Worm (Caenorhabditis elegans) whole organism, young adult: ENCODE measurements around the gene C14H10.2.

Source experiments
- B0261.1 ChIP-seq: sonication (generic microtip); optimal IDR thresholded peaks from 2 replicates; lab custom pipeline; 2016; ENCODE audit warnings: mild to moderate bottlenecking, missing genetic modification characterization, moderate library complexity, missing compliant biosample characterization
- C06A6.2 ChIP-seq: fragments of 200-800 bp; sonication (Bioruptor generic); conservative IDR thresholded peaks from 2 replicates; pipeline ENCODE4 v1.3.6; 2022; ENCODE audit warnings: missing genetic modification characterization, missing compliant biosample characterization
- C17E4.6 ChIP-seq: fragments of 200-800 bp; sonication (Bioruptor generic); IDR thresholded peaks from 2 replicates; pipeline ENCODE4 v1.3.6; 2022; ENCODE audit warnings: missing genetic modification reagents, missing genetic modification characterization, missing compliant biosample characterization
- D2030.7 ChIP-seq: fragments of 200-800 bp; sonication (Bioruptor generic); IDR thresholded peaks from 2 replicates; pipeline ENCODE4 v1.3.6; 2022; ENCODE audit warnings: missing genetic modification reagents, missing genetic modification characterization, missing compliant biosample characterization
- F10E7.11 ChIP-seq: sonication (generic microtip); optimal IDR thresholded peaks from 2 replicates; lab custom pipeline; 2017; ENCODE audit warnings: mild to moderate bottlenecking, missing genetic modification characterization, moderate library complexity, missing compliant biosample characterization
- F23B12.7 ChIP-seq: sonication (generic microtip); optimal IDR thresholded peaks from 2 replicates; lab custom pipeline; 2017; ENCODE audit warnings: missing genetic modification characterization, mild to moderate bottlenecking, missing compliant biosample characterization, antibody characterized with exemption, moderate library complexity; ENCODE audit not compliant: insufficient read depth
- F52B5.7 ChIP-seq: sonication (generic microtip); optimal IDR thresholded peaks from 2 replicates; lab custom pipeline; 2016; ENCODE audit warnings: mild to moderate bottlenecking, missing genetic modification characterization, missing compliant biosample characterization
- F55B11.4 ChIP-seq: sonication (generic microtip); optimal IDR thresholded peaks from 2 replicates; lab custom pipeline; 2016; ENCODE audit warnings: missing compliant biosample characterization, missing genetic modification characterization, borderline replicate concordance; ENCODE audit not compliant: insufficient read depth
- F57A8.1 ChIP-seq: fragments of 200-800 bp; sonication (Bioruptor generic); optimal IDR thresholded peaks from 2 replicates; lab custom pipeline; 2018; ENCODE audit warnings: mild to moderate bottlenecking, missing genetic modification characterization, moderate library complexity, missing compliant biosample characterization
- T07F8.4 ChIP-seq: sonication (generic microtip); optimal IDR thresholded peaks from 2 replicates; lab custom pipeline; 2016; ENCODE audit warnings: mild to moderate bottlenecking, missing genetic modification characterization, moderate library complexity, missing compliant biosample characterization
- T26A5.8 ChIP-seq: sonication (generic microtip); optimal IDR thresholded peaks from 2 replicates; lab custom pipeline; 2016; ENCODE audit warnings: missing genetic modification characterization, missing compliant biosample characterization
- Y95B8A.8 ChIP-seq: fragments of 200-800 bp; sonication (Bioruptor generic); IDR thresholded peaks from 2 replicates; pipeline ENCODE4 v1.3.6; 2022; ENCODE audit warnings: missing genetic modification reagents, missing genetic modification characterization, missing compliant biosample characterization
- atf-7 ChIP-seq: sonication (generic microtip); optimal IDR thresholded peaks from 2 replicates; lab custom pipeline; 2017; ENCODE audit warnings: mild to moderate bottlenecking, missing genetic modification characterization, missing compliant biosample characterization
- bed-1 ChIP-seq: fragments of 200-800 bp; sonication (Bioruptor generic); IDR thresholded peaks from 2 replicates; pipeline ENCODE4 v1.3.6; 2022; ENCODE audit warnings: missing genetic modification reagents, missing genetic modification characterization, missing compliant biosample characterization
- bed-2 ChIP-seq: fragments of 200-800 bp; sonication (Bioruptor generic); IDR thresholded peaks from 2 replicates; pipeline ENCODE4 v1.3.6; 2022; ENCODE audit warnings: missing genetic modification reagents, missing genetic modification characterization, missing compliant biosample characterization
- ccch-3 ChIP-seq: fragments of 200-800 bp; sonication (Bioruptor generic); optimal IDR thresholded peaks from 2 replicates; lab custom pipeline; 2018; ENCODE audit warnings: mild to moderate bottlenecking, missing genetic modification characterization, missing compliant biosample characterization
- cebp-1 ChIP-seq, 2 experiments: fragments of 200-800 bp in 1 of 2; sonication (Bioruptor generic) in 1 of 2; sonication (generic microtip) in 1 of 2; IDR thresholded peaks in 1 of 2; optimal IDR thresholded peaks in 1 of 2; 2 replicates each; pipeline versions ENCODE4 v1.3.6 to Lab custom; 2017 to 2022; ENCODE audit warnings: missing compliant biosample characterization in 2 of 2, missing genetic modification characterization in 2 of 2, mild to moderate bottlenecking in 1 of 2, missing genetic modification reagents in 1 of 2, moderate library complexity in 1 of 2
- ceh-100 ChIP-seq: fragments of 200-800 bp; sonication (Bioruptor generic); IDR thresholded peaks from 2 replicates; pipeline ENCODE4 v1.3.6; 2022; ENCODE audit warnings: missing genetic modification reagents, missing genetic modification characterization, missing compliant biosample characterization
- ceh-27 ChIP-seq: fragments of 200-800 bp; sonication (Bioruptor generic); optimal IDR thresholded peaks from 2 replicates; lab custom pipeline; 2018; ENCODE audit warnings: mild to moderate bottlenecking, missing genetic modification characterization, moderate library complexity, missing compliant biosample characterization
- ceh-79 ChIP-seq: sonication (generic microtip); optimal IDR thresholded peaks from 2 replicates; lab custom pipeline; 2017; ENCODE audit warnings: mild to moderate bottlenecking, missing genetic modification characterization, missing compliant biosample characterization
- chd-7 ChIP-seq: sonication (generic microtip); optimal IDR thresholded peaks from 2 replicates; lab custom pipeline; 2016; ENCODE audit warnings: mild to moderate bottlenecking, missing genetic modification characterization, moderate library complexity, missing compliant biosample characterization
- egrh-3 ChIP-seq: fragments of 200-800 bp; sonication (Bioruptor generic); IDR thresholded peaks from 2 replicates; pipeline ENCODE4 v1.3.6; 2022; ENCODE audit warnings: missing genetic modification reagents, missing genetic modification characterization, missing compliant biosample characterization
- fkh-3 ChIP-seq: sonication (generic microtip); optimal IDR thresholded peaks from 2 replicates; lab custom pipeline; 2016; ENCODE audit warnings: mild to moderate bottlenecking, missing genetic modification characterization, missing compliant biosample characterization
- gei-17 ChIP-seq: fragments of 200-800 bp; sonication (Bioruptor generic); optimal IDR thresholded peaks from 2 replicates; lab custom pipeline; 2018; ENCODE audit warnings: mild to moderate bottlenecking, missing genetic modification characterization, missing compliant biosample characterization
- let-526 ChIP-seq: fragments of 200-800 bp; sonication (Bioruptor generic); IDR thresholded peaks from 2 replicates; pipeline ENCODE4 v1.3.6; 2022; ENCODE audit warnings: missing genetic modification reagents, missing genetic modification characterization, missing compliant biosample characterization
- let-607 ChIP-seq, 2 experiments: fragments of 200-800 bp in 1 of 2; sonication (Bioruptor generic) in 1 of 2; sonication (generic microtip) in 1 of 2; optimal IDR thresholded peaks; 2 replicates each; lab custom pipeline; 2016 to 2018; ENCODE audit warnings: mild to moderate bottlenecking in 2 of 2, missing compliant biosample characterization in 2 of 2, missing genetic modification characterization in 2 of 2, moderate library complexity in 2 of 2, missing genotype in 1 of 2
- lin-26 ChIP-seq: fragments of 200-800 bp; sonication (Bioruptor generic); IDR thresholded peaks from 2 replicates; pipeline ENCODE4 v1.3.6; 2022; ENCODE audit warnings: missing genetic modification reagents, missing genetic modification characterization, missing compliant biosample characterization
- lin-35 ChIP-seq, 3 experiments: fragments of 150-350 bp in 2 of 3; sonication (generic microtip) in 1 of 3; optimal IDR thresholded peaks; 2 replicates each; lab custom pipeline; 2014 to 2018; ENCODE audit warnings: missing biosample characterization in 3 of 3, missing genetic modification characterization in 3 of 3, missing genetic modification reagents in 3 of 3
- lir-1 ChIP-seq: fragments of 200-800 bp; sonication (Bioruptor generic); conservative IDR thresholded peaks from 2 replicates; pipeline ENCODE4 v1.3.6; 2022; ENCODE audit warnings: missing genetic modification reagents, missing genetic modification characterization, missing compliant biosample characterization
- madf-10 ChIP-seq: sonication (generic microtip); optimal IDR thresholded peaks from 2 replicates; lab custom pipeline; 2016; ENCODE audit warnings: mild to moderate bottlenecking, missing genetic modification characterization, missing compliant biosample characterization
- madf-6 ChIP-seq: fragments of 200-800 bp; sonication (Bioruptor generic); IDR thresholded peaks from 2 replicates; pipeline ENCODE4 v1.3.6; 2022; ENCODE audit warnings: missing genetic modification reagents, missing genetic modification characterization, missing compliant biosample characterization
- mel-28 ChIP-seq: sonication (generic microtip); optimal IDR thresholded peaks from 2 replicates; lab custom pipeline; 2016; ENCODE audit warnings: borderline replicate concordance, mild to moderate bottlenecking, missing genetic modification characterization, missing compliant biosample characterization
- nhr-27 ChIP-seq: fragments of 200-800 bp; sonication (Bioruptor generic); optimal IDR thresholded peaks from 2 replicates; lab custom pipeline; 2018; ENCODE audit warnings: mild to moderate bottlenecking, missing genetic modification characterization, moderate library complexity, missing compliant biosample characterization
- nhr-80 ChIP-seq: sonication (generic microtip); optimal IDR thresholded peaks from 2 replicates; lab custom pipeline; 2016; ENCODE audit warnings: missing genetic modification characterization, missing compliant biosample characterization
- rcor-1 ChIP-seq: fragments of 200-800 bp; sonication (Bioruptor generic); IDR thresholded peaks from 2 replicates; pipeline ENCODE4 v1.3.6; 2022; ENCODE audit warnings: missing genetic modification reagents, missing genetic modification characterization, missing compliant biosample characterization
- snpc-1.1 ChIP-seq: sonication (generic microtip); optimal IDR thresholded peaks from 2 replicates; lab custom pipeline; 2017; ENCODE audit warnings: missing genetic modification characterization, mild to moderate bottlenecking, missing compliant biosample characterization, antibody characterized with exemption, moderate library complexity, missing genotype, missing genetic modification reagents; ENCODE audit not compliant: insufficient read depth
- snpc-1.3 ChIP-seq: sonication (generic microtip); optimal IDR thresholded peaks from 2 replicates; lab custom pipeline; 2017; ENCODE audit warnings: missing genetic modification characterization, mild to moderate bottlenecking, missing compliant biosample characterization, antibody characterized with exemption, moderate library complexity, missing genotype, missing genetic modification reagents; ENCODE audit not compliant: insufficient read depth
- snpc-4 ChIP-seq, 5 experiments: fragments of 150-350 bp in 1 of 5; sonication (generic microtip) in 4 of 5; optimal IDR thresholded peaks; 2 replicates each; lab custom pipeline; 2014 to 2018; ENCODE audit warnings: missing genetic modification characterization in 5 of 5, missing biosample characterization in 3 of 5, antibody characterized with exemption in 2 of 5, mild to moderate bottlenecking in 2 of 5, missing compliant biosample characterization in 2 of 5, missing genotype in 2 of 5, moderate library complexity in 2 of 5, missing genetic modification reagents in 1 of 5
- tbp1 ChIP-seq: fragments of 200-800 bp; sonication (Bioruptor generic); optimal IDR thresholded peaks from 2 replicates; lab custom pipeline; 2018; ENCODE audit warnings: mild to moderate bottlenecking, missing genetic modification characterization, missing compliant biosample characterization
- xnd-1 ChIP-seq: sonication (generic microtip); optimal IDR thresholded peaks from 2 replicates; lab custom pipeline; 2016; ENCODE audit warnings: missing genotype, missing genetic modification reagents, missing genetic modification characterization, missing compliant biosample characterization
- zim-3 ChIP-seq: sonication (generic microtip); optimal IDR thresholded peaks from 2 replicates; lab custom pipeline; 2017; ENCODE audit warnings: mild to moderate bottlenecking, missing genetic modification characterization, moderate library complexity, missing compliant biosample characterization
- ztf-6 ChIP-seq: fragments of 200-800 bp; sonication (Bioruptor generic); IDR thresholded peaks from 2 replicates; pipeline ENCODE4 v1.3.6; 2022; ENCODE audit warnings: missing genetic modification reagents, missing genetic modification characterization, missing compliant biosample characterization

C14H10.2 gene

ce11 chrX:10273392-10273791, 20.7 kb upstream of the C14H10.2 start, which contains the start of gene F41E7.2:
Gene F41E7.2, plus strand, starts transcription at chrX:10273692.
- TF ChIP-seq xnd-1: no peak
- no peak for TF ChIP-seq nhr-80 (tag; lab: Kevin White, UChicago)
- TF ChIP-seq snpc-4 (GFP tag; optimal IDR thresholded peaks at IDR 0.05; lab: Kevin White, UChicago): no peak
- no peak for TF ChIP-seq snpc-4 (tag; optimal IDR thresholded peaks at IDR 0.05; lab: Kevin White, UChicago)
- no peak for TF ChIP-seq ceh-27
- no peak for TF ChIP-seq F10E7.11 (tag; lab: Kevin White, UChicago)
- TF ChIP-seq atf-7 (tag; lab: Kevin White, UChicago): no peak
- no peak for TF ChIP-seq zim-3 (tag; lab: Kevin White, UChicago)
- TF ChIP-seq C06A6.2 (GFP tag; lab: Robert Waterston, UW): no peak
- TF ChIP-seq B0261.1 (tag; lab: Kevin White, UChicago): no peak
- TF ChIP-seq C17E4.6 (GFP tag; lab: Robert Waterston, UW): no peak
- no peak for TF ChIP-seq snpc-1.3 (tag; lab: Kevin White, UChicago)
- TF ChIP-seq lin-35 (GFP tag; optimal IDR thresholded peaks at IDR 0.05; lab: Kevin White, UChicago): no peak
- no peak for TF ChIP-seq bed-1 (GFP tag; lab: Robert Waterston, UW)
- TF ChIP-seq T07F8.4 (tag; lab: Kevin White, UChicago): no peak
- no peak for TF ChIP-seq F57A8.1 (GFP tag; lab: Kevin White, UChicago)
- no peak for TF ChIP-seq mel-28 (tag; lab: Kevin White, UChicago)

ce11 chrX:10262299-10262698, 9.6 kb upstream of the C14H10.2 start:
- no peak for TF ChIP-seq nhr-80 (tag; lab: Kevin White, UChicago)
- no peak for TF ChIP-seq egrh-3
- no peak for TF ChIP-seq fkh-3 (tag; lab: Kevin White, UChicago)
- no peak for TF ChIP-seq rcor-1 (GFP tag; lab: Robert Waterston, UW)

- TF ChIP-seq Y95B8A.8 (GFP tag; lab: Robert Waterston, UW) (no peak), F55B11.4 (tag; lab: Kevin White, UChicago) (no peak), snpc-1.1 (tag; lab: Kevin White, UChicago) (no peak), madf-10 (tag; lab: Kevin White, UChicago) (no peak), chd-7 (tag; lab: Kevin White, UChicago) (no peak), zim-3 (tag; lab: Kevin White, UChicago) (no peak), ccch-3 (no peak), ztf-6 (GFP tag; lab: Robert Waterston, UW) (no peak), gei-17 (GFP tag; lab: Kevin White, UChicago) (no peak), D2030.7 (no peak), tbp1 (no peak), egrh-3 (no peak), let-526 (GFP tag; lab: Robert Waterston, UW) (no peak), F57A8.1 (GFP tag; lab: Kevin White, UChicago) (no peak), bed-2 (GFP tag; lab: Robert Waterston, UW) (no peak), T26A5.8 (tag; lab: Kevin White, UChicago) (no peak)
Observed at ce11 chrX:10260035-10260434, 7.4 kb upstream of the C14H10.2 start, which contains the start of gene C32A9.1. Gene C32A9.1, minus strand, starts transcription at chrX:10260135.

ce11 chrX:10254068-10254467, 1.4 kb upstream of the C14H10.2 start:
- TF ChIP-seq F23B12.7 (tag; lab: Kevin White, UChicago) (no peak), ceh-100 (GFP tag; lab: Robert Waterston, UW) (no peak), cebp-1 (GFP tag; IDR thresholded peaks at IDR 0.05; lab: Robert Waterston, UW) (no peak), cebp-1 (tag; optimal IDR thresholded peaks at IDR 0.05; lab: Kevin White, UChicago) (no peak), F52B5.7 (tag; lab: Kevin White, UChicago) (no peak), nhr-27 (tag; lab: Kevin White, UChicago) (no peak), madf-6 (no peak), let-526 (GFP tag; lab: Robert Waterston, UW) (no peak), lin-26 (GFP tag; lab: Robert Waterston, UW) (no peak), let-607 (tag; optimal IDR thresholded peaks at IDR 0.05; lab: Kevin White, UChicago) (no peak), ceh-79 (no peak), chd-7 (tag; lab: Kevin White, UChicago) (no peak), lir-1 (GFP tag; lab: Robert Waterston, UW) (no peak)
